Worm (Caenorhabditis elegans): Measurements from ENCODE around the gene kgb-1.

kgb-1 gene

DNA sequence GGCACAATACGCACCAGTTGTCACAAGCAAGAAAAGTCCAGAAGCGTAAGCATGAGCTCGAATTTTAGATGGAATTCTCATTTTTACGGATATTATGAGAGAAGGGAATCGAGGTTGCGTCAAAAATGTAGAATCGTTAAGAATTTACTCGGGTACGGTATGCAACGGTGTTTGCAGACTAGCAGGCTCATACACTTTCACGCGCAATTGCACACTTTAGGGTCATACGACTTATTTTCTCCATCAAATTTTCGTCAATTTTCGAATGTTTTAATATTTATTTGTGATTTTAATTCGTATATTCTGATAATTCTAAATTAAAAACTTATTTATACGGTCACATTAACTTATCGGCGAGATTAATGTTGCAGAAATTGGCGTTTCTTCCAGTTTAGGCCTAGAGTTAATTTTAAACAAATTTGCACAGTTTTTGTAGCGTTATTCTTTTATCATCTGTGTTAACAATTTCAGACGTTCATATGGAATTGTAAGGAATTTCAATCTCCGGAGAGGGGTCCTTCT, 16.4 kb downstream of the kgb-1 start, which contains the start of the genes T07A9.15 and nog-1 (continued):
- no peak for TF ChIP-seq rpc-1 (optimal IDR thresholded peaks at IDR 0.05)
- no peak for TF ChIP-seq rpc-1 (tag; optimal IDR thresholded peaks at IDR 0.05)
- TF ChIP-seq ztf-18 (tag; optimal IDR thresholded peaks at IDR 0.05): no peak
- no peak for TF ChIP-seq B0035.1 (tag; optimal IDR thresholded peaks at IDR 0.05)
- TF ChIP-seq zim-3 (tag; optimal IDR thresholded peaks at IDR 0.05): no peak
- no peak; the same call in 1 of the 2 replicates for TF ChIP-seq hmg-1.2 (GFP tag; IDR thresholded peaks at IDR 0.05)
- no peak for TF ChIP-seq dpff-1 (tag; optimal IDR thresholded peaks at IDR 0.05)
- TF ChIP-seq snpc-1.3 (tag; optimal IDR thresholded peaks at IDR 0.05; ENCODE audit: insufficient read depth): peak; percentile 47
- TF ChIP-seq tlf-1 (GFP tag; optimal IDR thresholded peaks at IDR 0.05): no peak
- no peak for TF ChIP-seq mel-28 (tag; optimal IDR thresholded peaks at IDR 0.05; ENCODE audit: borderline replicate concordance)
- TF ChIP-seq ekl-4 (GFP tag; IDR thresholded peaks at IDR 0.05): no peak; the same call in 1 of the 2 replicates
- no peak for TF ChIP-seq F10E7.11 (tag; optimal IDR thresholded peaks at IDR 0.05)
- TF ChIP-seq F22D6.2 (tag; optimal IDR thresholded peaks at IDR 0.05): no peak
- TF ChIP-seq bed-1 (GFP tag; IDR thresholded peaks at IDR 0.05): no peak
- no peak for TF ChIP-seq hmg-20 (GFP tag; IDR thresholded peaks at IDR 0.05)
- no peak for TF ChIP-seq egl-44 (GFP tag; IDR thresholded peaks at IDR 0.05)
- TF ChIP-seq F37B4.10 (GFP tag; IDR thresholded peaks at IDR 0.05): no peak
- no peak for TF ChIP-seq egrh-3 (GFP tag; IDR thresholded peaks at IDR 0.05)
- TF ChIP-seq Y53G8AR.9 (GFP tag; conservative IDR thresholded peaks at IDR 0.05): 0 out of 2 replicates have a peak, but pooled peaks have one; percentile 10
- no peak for TF ChIP-seq attf-6 (GFP tag; IDR thresholded peaks at IDR 0.05)
- TF ChIP-seq ceh-27 (GFP tag; optimal IDR thresholded peaks at IDR 0.05): peak; percentile 53
- TF ChIP-seq lin-40 (tag; optimal IDR thresholded peaks at IDR 0.05): peak; percentile 45
- no peak for TF ChIP-seq lin-26 (GFP tag; IDR thresholded peaks at IDR 0.05)
- TF ChIP-seq tbx-9 (tag; optimal IDR thresholded peaks at IDR 0.05; ENCODE audit: borderline replicate concordance): no peak
- TF ChIP-seq aptf-3 (GFP tag; IDR thresholded peaks at IDR 0.05): no peak
- TF ChIP-seq cebp-2 (GFP tag; IDR thresholded peaks at IDR 0.05): no peak
- TF ChIP-seq let-526 (GFP tag; IDR thresholded peaks at IDR 0.05): no peak
- no peak for TF ChIP-seq mes-4 (tag; optimal IDR thresholded peaks at IDR 0.05)
- peak; percentile 84 for TF ChIP-seq lsl-1 (GFP tag; optimal IDR thresholded peaks at IDR 0.05)
- peak; percentile 36; the same call in 1 of the 2 replicates for TF ChIP-seq mcd-1 (GFP tag; IDR thresholded peaks at IDR 0.05)
- TF ChIP-seq let-607 (tag; optimal IDR thresholded peaks at IDR 0.05): no peak
- no peak for TF ChIP-seq snpc-1.1 (tag; optimal IDR thresholded peaks at IDR 0.05; ENCODE audit: insufficient read depth)
- TF ChIP-seq Y79H2A.3 (GFP tag; conservative IDR thresholded peaks at IDR 0.05): no peak
- peak in 1 of 3 experiments; percentile 6 for TF ChIP-seq lin-35 (GFP tag; optimal IDR thresholded peaks at IDR 0.05)
- TF ChIP-seq dox-1 (GFP tag; IDR thresholded peaks at IDR 0.05): no peak
- TF ChIP-seq tbp1 (GFP tag; optimal IDR thresholded peaks at IDR 0.05): peak; percentile 20
- no peak for TF ChIP-seq nhr-80 (tag; optimal IDR thresholded peaks at IDR 0.05)
- no peak for TF ChIP-seq dpl-1 (GFP tag; optimal IDR thresholded peaks at IDR 0.05)
- TF ChIP-seq ama-1 (optimal IDR thresholded peaks at IDR 0.05): no peak
- TF ChIP-seq ama-1 (GFP tag; optimal IDR thresholded peaks at IDR 0.05): no peak
- TF ChIP-seq F55B11.4 (tag; optimal IDR thresholded peaks at IDR 0.05; ENCODE audit: borderline replicate concordance, insufficient read depth): no peak
- no peak for TF ChIP-seq madf-10 (tag; optimal IDR thresholded peaks at IDR 0.05)
- TF ChIP-seq atf-7 (tag; optimal IDR thresholded peaks at IDR 0.05): no peak
- TF ChIP-seq T26A5.8 (tag; optimal IDR thresholded peaks at IDR 0.05): no peak
- no peak for TF ChIP-seq Y56A3A.18 (GFP tag; IDR thresholded peaks at IDR 0.05)
- TF ChIP-seq ceh-79 (tag; optimal IDR thresholded peaks at IDR 0.05): no peak
- TF ChIP-seq egl-18 (GFP tag; IDR thresholded peaks at IDR 0.05): no peak
- no peak for TF ChIP-seq F52B5.7 (tag; optimal IDR thresholded peaks at IDR 0.05)
- no peak for TF ChIP-seq unc-62 (GFP tag; optimal IDR thresholded peaks at IDR 0.05)
- no peak for TF ChIP-seq ztf-28 (GFP tag; IDR thresholded peaks at IDR 0.05)

All from whole organism, young adult.